Worm (Caenorhabditis elegans) whole organism, young adult: ENCODE measurements around the gene har-1.

Source experiments
- B0336.3 ChIP-seq: fragments of 200-800 bp; sonication (Bioruptor generic); IDR thresholded peaks from 2 replicates; pipeline ENCODE4 v1.3.6; 2022; ENCODE audit warnings: missing genetic modification characterization, missing compliant biosample characterization
- C06A6.2 ChIP-seq: fragments of 200-800 bp; sonication (Bioruptor generic); conservative IDR thresholded peaks from 2 replicates; pipeline ENCODE4 v1.3.6; 2022; ENCODE audit warnings: missing genetic modification characterization, missing compliant biosample characterization
- F33H1.4 ChIP-seq: fragments of 200-800 bp; sonication (Bioruptor generic); IDR thresholded peaks from 2 replicates; pipeline ENCODE4 v1.3.6; 2022; ENCODE audit warnings: missing genetic modification reagents, missing genetic modification characterization, missing compliant biosample characterization
- F39B2.1 ChIP-seq: fragments of 200-800 bp; sonication (Bioruptor generic); IDR thresholded peaks from 2 replicates; pipeline ENCODE4 v1.3.6; 2022; ENCODE audit warnings: missing genetic modification reagents, missing genetic modification characterization, missing compliant biosample characterization
- F49E8.2 ChIP-seq: sonication (generic microtip); optimal IDR thresholded peaks from 3 replicates; lab custom pipeline; 2017; ENCODE audit warnings: missing genetic modification characterization, mild to moderate bottlenecking, missing compliant biosample characterization, antibody characterized with exemption, moderate library complexity; ENCODE audit not compliant: insufficient read depth
- F52B5.7 ChIP-seq: sonication (generic microtip); optimal IDR thresholded peaks from 2 replicates; lab custom pipeline; 2016; ENCODE audit warnings: mild to moderate bottlenecking, missing genetic modification characterization, missing compliant biosample characterization
- F57A8.1 ChIP-seq: fragments of 200-800 bp; sonication (Bioruptor generic); optimal IDR thresholded peaks from 2 replicates; lab custom pipeline; 2018; ENCODE audit warnings: mild to moderate bottlenecking, missing genetic modification characterization, moderate library complexity, missing compliant biosample characterization
- Y53F4B.3 ChIP-seq: fragments of 200-800 bp; sonication (Bioruptor generic); IDR thresholded peaks from 2 replicates; pipeline ENCODE4 v1.3.6; 2022; ENCODE audit warnings: missing genetic modification reagents, missing genetic modification characterization, missing compliant biosample characterization
- Y67H2A.10 ChIP-seq: fragments of 200-800 bp; sonication (Bioruptor generic); conservative IDR thresholded peaks from 2 replicates; pipeline ENCODE4 v1.3.6; 2022; ENCODE audit warnings: missing genetic modification reagents, missing genetic modification characterization, missing compliant biosample characterization
- Y95B8A.8 ChIP-seq: fragments of 200-800 bp; sonication (Bioruptor generic); IDR thresholded peaks from 2 replicates; pipeline ENCODE4 v1.3.6; 2022; ENCODE audit warnings: missing genetic modification reagents, missing genetic modification characterization, missing compliant biosample characterization
- ZK185.1 ChIP-seq: sonication (generic microtip); optimal IDR thresholded peaks from 2 replicates; lab custom pipeline; 2016; ENCODE audit warnings: mild to moderate bottlenecking, missing genetic modification characterization, missing compliant biosample characterization; ENCODE audit not compliant: poor library complexity, severe bottlenecking
- aptf-2 ChIP-seq: fragments of 200-800 bp; sonication (Bioruptor generic); conservative IDR thresholded peaks from 2 replicates; pipeline ENCODE4 v1.3.6; 2022; ENCODE audit warnings: missing genetic modification reagents, missing genetic modification characterization, missing compliant biosample characterization
- aptf-3 ChIP-seq: fragments of 200-800 bp; sonication (Bioruptor generic); IDR thresholded peaks from 2 replicates; pipeline ENCODE4 v1.3.6; 2022; ENCODE audit warnings: missing genetic modification characterization, missing compliant biosample characterization
- atf-7 ChIP-seq: sonication (generic microtip); optimal IDR thresholded peaks from 2 replicates; lab custom pipeline; 2017; ENCODE audit warnings: mild to moderate bottlenecking, missing genetic modification characterization, missing compliant biosample characterization
- bed-1 ChIP-seq: fragments of 200-800 bp; sonication (Bioruptor generic); IDR thresholded peaks from 2 replicates; pipeline ENCODE4 v1.3.6; 2022; ENCODE audit warnings: missing genetic modification reagents, missing genetic modification characterization, missing compliant biosample characterization
- ccch-3 ChIP-seq: fragments of 200-800 bp; sonication (Bioruptor generic); optimal IDR thresholded peaks from 2 replicates; lab custom pipeline; 2018; ENCODE audit warnings: mild to moderate bottlenecking, missing genetic modification characterization, missing compliant biosample characterization
- cebp-1 ChIP-seq, 2 experiments: fragments of 200-800 bp in 1 of 2; sonication (Bioruptor generic) in 1 of 2; sonication (generic microtip) in 1 of 2; IDR thresholded peaks in 1 of 2; optimal IDR thresholded peaks in 1 of 2; 2 replicates each; pipeline versions ENCODE4 v1.3.6 to Lab custom; 2017 to 2022; ENCODE audit warnings: missing compliant biosample characterization in 2 of 2, missing genetic modification characterization in 2 of 2, mild to moderate bottlenecking in 1 of 2, missing genetic modification reagents in 1 of 2, moderate library complexity in 1 of 2
- ceh-100 ChIP-seq: fragments of 200-800 bp; sonication (Bioruptor generic); IDR thresholded peaks from 2 replicates; pipeline ENCODE4 v1.3.6; 2022; ENCODE audit warnings: missing genetic modification reagents, missing genetic modification characterization, missing compliant biosample characterization
- ceh-40 ChIP-seq: fragments of 200-800 bp; sonication (Bioruptor generic); IDR thresholded peaks from 2 replicates; pipeline ENCODE4 v1.3.6; 2022; ENCODE audit warnings: missing genetic modification characterization, missing compliant biosample characterization
- die-1 ChIP-seq: sonication (generic microtip); optimal IDR thresholded peaks from 2 replicates; lab custom pipeline; 2016; ENCODE audit warnings: missing genotype, mild to moderate bottlenecking, missing genetic modification characterization, missing compliant biosample characterization
- efl-1 ChIP-seq: fragments of 150-350 bp; optimal IDR thresholded peaks from 2 replicates; lab custom pipeline; 2014; ENCODE audit warnings: missing biosample characterization, missing genetic modification reagents, missing genetic modification characterization
- egl-44 ChIP-seq: fragments of 200-800 bp; sonication (Bioruptor generic); IDR thresholded peaks from 2 replicates; pipeline ENCODE4 v1.3.6; 2022; ENCODE audit warnings: missing genetic modification reagents, missing genetic modification characterization, missing compliant biosample characterization
- fkh-3 ChIP-seq: sonication (generic microtip); optimal IDR thresholded peaks from 2 replicates; lab custom pipeline; 2016; ENCODE audit warnings: mild to moderate bottlenecking, missing genetic modification characterization, missing compliant biosample characterization
- hlh-26 ChIP-seq: fragments of 200-800 bp; sonication (Bioruptor generic); conservative IDR thresholded peaks from 2 replicates; pipeline ENCODE4 v1.3.6; 2022; ENCODE audit warnings: missing genetic modification reagents, missing genetic modification characterization, missing compliant biosample characterization
- hmg-1.2 ChIP-seq: fragments of 200-800 bp; sonication (Bioruptor generic); IDR thresholded peaks from 2 replicates; pipeline ENCODE4 v1.3.6; 2022; ENCODE audit warnings: missing genetic modification reagents, missing genetic modification characterization, missing compliant biosample characterization
- let-607 ChIP-seq, 2 experiments: fragments of 200-800 bp in 1 of 2; sonication (Bioruptor generic) in 1 of 2; sonication (generic microtip) in 1 of 2; optimal IDR thresholded peaks; 2 replicates each; lab custom pipeline; 2016 to 2018; ENCODE audit warnings: mild to moderate bottlenecking in 2 of 2, missing compliant biosample characterization in 2 of 2, missing genetic modification characterization in 2 of 2, moderate library complexity in 2 of 2, missing genotype in 1 of 2
- lin-40 ChIP-seq: sonication (generic microtip); optimal IDR thresholded peaks from 2 replicates; lab custom pipeline; 2016; ENCODE audit warnings: missing genetic modification characterization, mild to moderate bottlenecking, missing compliant biosample characterization, missing genotype, missing genetic modification reagents
- mcd-1 ChIP-seq: fragments of 200-800 bp; sonication (Bioruptor generic); IDR thresholded peaks from 2 replicates; pipeline ENCODE4 v1.3.6; 2022; ENCODE audit warnings: missing genetic modification reagents, missing genetic modification characterization, missing compliant biosample characterization
- mxl-1 ChIP-seq: sonication (generic microtip); optimal IDR thresholded peaks from 2 replicates; lab custom pipeline; 2016; ENCODE audit warnings: missing genetic modification characterization, missing compliant biosample characterization
- nfya-2 ChIP-seq: fragments of 200-800 bp; sonication (Bioruptor generic); IDR thresholded peaks from 2 replicates; pipeline ENCODE4 v1.3.6; 2022; ENCODE audit warnings: missing genetic modification reagents, missing genetic modification characterization, missing compliant biosample characterization
- nfyb-1 ChIP-seq: fragments of 200-800 bp; sonication (Bioruptor generic); IDR thresholded peaks from 2 replicates; pipeline ENCODE4 v1.3.6; 2022; ENCODE audit warnings: missing genetic modification reagents, missing genetic modification characterization, missing compliant biosample characterization
- nhr-120 ChIP-seq: fragments of 200-800 bp; sonication (Bioruptor generic); IDR thresholded peaks from 2 replicates; pipeline ENCODE4 v1.3.6; 2022; ENCODE audit warnings: missing genetic modification characterization, missing compliant biosample characterization
- pha-4 ChIP-seq: fragments of 150-350 bp; sonication (generic microtip); optimal IDR thresholded peaks from 2 replicates; lab custom pipeline; 2014; ENCODE audit warnings: missing biosample characterization, missing genetic modification reagents, missing genetic modification characterization
- rec-8 ChIP-seq, 2 experiments: sonication (generic microtip); optimal IDR thresholded peaks; 2 replicates each; lab custom pipeline; 2016; ENCODE audit warnings: mild to moderate bottlenecking in 2 of 2, missing genetic modification characterization in 2 of 2, missing genetic modification reagents in 2 of 2, missing genotype in 2 of 2, missing biosample characterization in 1 of 2, missing compliant biosample characterization in 1 of 2, moderate library complexity in 1 of 2
- repo-1 ChIP-seq: sonication (generic microtip); optimal IDR thresholded peaks from 2 replicates; lab custom pipeline; 2017; ENCODE audit warnings: mild to moderate bottlenecking, missing genetic modification characterization, missing compliant biosample characterization
- sdz-38 ChIP-seq: sonication (generic microtip); optimal IDR thresholded peaks from 2 replicates; lab custom pipeline; 2016; ENCODE audit warnings: missing genotype, missing genetic modification characterization, missing compliant biosample characterization
- sea-2 ChIP-seq: fragments of 200-800 bp; sonication (Bioruptor generic); IDR thresholded peaks from 2 replicates; pipeline ENCODE4 v1.3.6; 2022; ENCODE audit warnings: missing genetic modification characterization, missing compliant biosample characterization
- snpc-1.1 ChIP-seq: sonication (generic microtip); optimal IDR thresholded peaks from 2 replicates; lab custom pipeline; 2017; ENCODE audit warnings: missing genetic modification characterization, mild to moderate bottlenecking, missing compliant biosample characterization, antibody characterized with exemption, moderate library complexity, missing genotype, missing genetic modification reagents; ENCODE audit not compliant: insufficient read depth
- snpc-3.4 ChIP-seq: sonication (generic microtip); optimal IDR thresholded peaks from 2 replicates; lab custom pipeline; 2017; ENCODE audit warnings: missing genetic modification characterization, mild to moderate bottlenecking, missing compliant biosample characterization, antibody characterized with exemption, moderate library complexity, missing genotype, missing genetic modification reagents
- somi-1 ChIP-seq: fragments of 200-800 bp; sonication (Bioruptor generic); optimal IDR thresholded peaks from 2 replicates; lab custom pipeline; 2018; ENCODE audit warnings: mild to moderate bottlenecking, missing genetic modification characterization, missing compliant biosample characterization
- sptf-2 ChIP-seq: fragments of 200-800 bp; sonication (Bioruptor generic); optimal IDR thresholded peaks from 2 replicates; lab custom pipeline; 2018; ENCODE audit warnings: mild to moderate bottlenecking, missing genetic modification characterization, missing compliant biosample characterization
- unc-62 ChIP-seq: fragments of 150-350 bp; optimal IDR thresholded peaks from 2 replicates; lab custom pipeline; 2014; ENCODE audit warnings: missing biosample characterization, missing genetic modification reagents, missing genetic modification characterization
- xnd-1 ChIP-seq: sonication (generic microtip); optimal IDR thresholded peaks from 2 replicates; lab custom pipeline; 2016; ENCODE audit warnings: missing genotype, missing genetic modification reagents, missing genetic modification characterization, missing compliant biosample characterization
- ztf-18 ChIP-seq: sonication (generic microtip); optimal IDR thresholded peaks from 2 replicates; lab custom pipeline; 2016; ENCODE audit warnings: missing genotype, mild to moderate bottlenecking, missing genetic modification characterization, missing compliant biosample characterization
- ztf-26 ChIP-seq: sonication (generic microtip); optimal IDR thresholded peaks from 2 replicates; lab custom pipeline; 2017; ENCODE audit warnings: missing genetic modification characterization, missing compliant biosample characterization
- ztf-3 ChIP-seq: fragments of 200-800 bp; sonication (Bioruptor generic); optimal IDR thresholded peaks from 2 replicates; lab custom pipeline; 2018; ENCODE audit warnings: mild to moderate bottlenecking, missing genetic modification characterization, missing compliant biosample characterization

Gene har-1

DNA sequence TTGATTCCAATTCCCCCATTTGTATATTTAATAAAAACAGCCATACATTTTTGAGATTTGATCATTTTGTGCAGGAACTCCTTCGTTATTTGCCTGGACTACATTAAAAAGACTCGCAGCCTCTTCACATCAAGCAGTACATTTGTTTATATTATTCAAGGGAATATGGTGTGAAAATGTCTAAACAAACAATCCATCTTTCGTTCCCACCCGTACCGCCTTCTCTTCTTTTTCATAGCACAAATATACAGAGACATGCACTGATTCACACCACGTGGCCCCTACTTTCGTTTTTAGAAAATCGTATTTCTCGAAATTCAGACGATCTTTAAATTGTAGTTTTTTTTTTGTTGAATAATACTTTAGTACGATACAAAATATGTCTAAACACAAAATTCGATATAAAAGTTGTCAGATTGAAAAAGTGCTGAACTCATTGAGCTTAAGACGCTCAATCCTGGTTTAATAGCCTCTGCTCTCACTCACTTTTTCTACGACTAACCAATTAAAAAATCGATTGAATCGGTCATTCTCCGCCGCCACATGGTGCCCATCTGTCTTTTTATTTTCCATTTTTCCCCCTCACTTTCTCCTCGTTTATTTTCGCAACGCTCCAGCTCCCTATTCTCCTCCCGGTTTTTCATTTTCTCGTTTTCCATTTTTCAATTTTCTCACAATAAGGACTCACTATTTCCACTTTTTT, 43.6 kb downstream of the har-1 start (continued):
- no peak for TF ChIP-seq ztf-3 (GFP tag; lab: Kevin White, UChicago)
- TF ChIP-seq lin-40 (tag; lab: Kevin White, UChicago) = peak; percentile 57
- TF ChIP-seq mcd-1 (GFP tag; lab: Robert Waterston, UW) = 0 out of 2 replicates have a peak, but pooled peaks have one; percentile 19
- TF ChIP-seq F52B5.7 = peak; percentile 46
- peak in 1 of 2 experiments; percentile 29 for TF ChIP-seq rec-8 (tag; optimal IDR thresholded peaks at IDR 0.05; lab: Kevin White, UChicago)
- TF ChIP-seq F57A8.1 = no peak
- no peak for TF ChIP-seq unc-62 (GFP tag; lab: Kevin White, UChicago)
- TF ChIP-seq snpc-3.4 (tag; lab: Kevin White, UChicago) = peak; percentile 76
- no peak for TF ChIP-seq snpc-1.1
- TF ChIP-seq egl-44 = no peak
- TF ChIP-seq cebp-1 (GFP tag; IDR thresholded peaks at IDR 0.05; lab: Robert Waterston, UW) = no peak
- peak; percentile 62 for TF ChIP-seq cebp-1 (tag; optimal IDR thresholded peaks at IDR 0.05; lab: Kevin White, UChicago)
- no peak; the same call in 1 of the 2 replicates for TF ChIP-seq ceh-100 (GFP tag; lab: Robert Waterston, UW)
- no peak for TF ChIP-seq aptf-3 (GFP tag; lab: Robert Waterston, UW)
- TF ChIP-seq hmg-1.2 (GFP tag; lab: Robert Waterston, UW) = peak; percentile 36; the same call in 1 of the 2 replicates
- TF ChIP-seq ceh-40 (GFP tag; lab: Robert Waterston, UW) = peak; percentile 64; the same call in 1 of the 2 replicates
- peak; percentile 56 for TF ChIP-seq ztf-26 (tag; lab: Kevin White, UChicago)
- no peak for TF ChIP-seq aptf-2
- TF ChIP-seq ZK185.1 (tag; lab: Kevin White, UChicago) = peak; percentile 72
- no peak for TF ChIP-seq somi-1 (GFP tag; lab: Kevin White, UChicago)
- no peak for TF ChIP-seq sdz-38 (tag; lab: Kevin White, UChicago)
- TF ChIP-seq mxl-1 (tag; lab: Kevin White, UChicago) = peak; percentile 11
- TF ChIP-seq nhr-120 (GFP tag; lab: Robert Waterston, UW) = peak; percentile 93
- TF ChIP-seq repo-1 (tag; lab: Kevin White, UChicago) = peak; percentile 86
- TF ChIP-seq Y95B8A.8 (GFP tag; lab: Robert Waterston, UW) = no peak
- no peak for TF ChIP-seq F39B2.1 (GFP tag; lab: Robert Waterston, UW)
- peak; percentile 84 for TF ChIP-seq atf-7 (tag; lab: Kevin White, UChicago)
- no peak for TF ChIP-seq bed-1 (GFP tag; lab: Robert Waterston, UW)
- no peak for TF ChIP-seq die-1 (tag; lab: Kevin White, UChicago)
- TF ChIP-seq hlh-26 (GFP tag; lab: Robert Waterston, UW) = no peak
- peak; percentile 91 for TF ChIP-seq nfyb-1
- TF ChIP-seq sptf-2 (GFP tag; lab: Kevin White, UChicago) = no peak
- no peak for TF ChIP-seq ztf-18
- TF ChIP-seq let-607 (tag; optimal IDR thresholded peaks at IDR 0.05; lab: Kevin White, UChicago) = peak; percentile 67 to 89
- peak; percentile 95 for TF ChIP-seq B0336.3 (GFP tag; lab: Robert Waterston, UW)
- TF ChIP-seq Y53F4B.3 (GFP tag; lab: Robert Waterston, UW) = no peak
- peak; percentile 80 for TF ChIP-seq fkh-3 (tag; lab: Kevin White, UChicago)
- TF ChIP-seq xnd-1 (tag; lab: Kevin White, UChicago) = no peak
- TF ChIP-seq Y67H2A.10 (GFP tag; lab: Robert Waterston, UW) = no peak
- TF ChIP-seq ccch-3 = no peak
- TF ChIP-seq nfya-2 (GFP tag; lab: Robert Waterston, UW) = no peak
- TF ChIP-seq pha-4 = no peak
- TF ChIP-seq C06A6.2 (GFP tag; lab: Robert Waterston, UW) = peak; percentile 58; the same call in 1 of the 2 replicates
- no peak for TF ChIP-seq F49E8.2 (tag; lab: Kevin White, UChicago)
- TF ChIP-seq sea-2 (GFP tag; lab: Robert Waterston, UW) = no peak
- TF ChIP-seq F33H1.4 (GFP tag; lab: Robert Waterston, UW) = 0 out of 2 replicates have a peak, but pooled peaks have one; percentile 11
- no peak for TF ChIP-seq efl-1
